Fruit fly (Drosophila melanogaster) whole organism, prepupa: Measurements from ENCODE around the gene CG16852.

ENCODE experiments used
- Blimp-1 ChIP-seq: fragments of 200-800 bp; sonication (Bioruptor generic); optimal IDR thresholded peaks from 3 replicates; lab custom pipeline; 2017; ENCODE audit warnings: missing biosample characterization, missing genetic modification characterization, mild to moderate bottlenecking, moderate library complexity, missing genetic modification reagents
- CG10631 ChIP-seq: fragments of 200-800 bp; sonication (Bioruptor generic); optimal IDR thresholded peaks from 2 replicates; lab custom pipeline; 2016; ENCODE audit warnings: missing biosample characterization, missing genetic modification characterization
- CG1621 ChIP-seq: fragments of 200-800 bp; sonication (Bioruptor generic); optimal IDR thresholded peaks from 3 replicates; lab custom pipeline; 2018; ENCODE audit warnings: missing biosample characterization, mild to moderate bottlenecking, missing genetic modification characterization
- CG9139 ChIP-seq: fragments of 200-800 bp; sonication (Bioruptor generic); optimal IDR thresholded peaks from 3 replicates; lab custom pipeline; 2017; ENCODE audit warnings: missing biosample characterization, mild to moderate bottlenecking, missing genetic modification characterization
- Sox102F ChIP-seq: fragments of 200-800 bp; sonication (Bioruptor generic); optimal IDR thresholded peaks from 2 replicates; lab custom pipeline; 2016; ENCODE audit warnings: missing biosample characterization, mild to moderate bottlenecking, missing genetic modification characterization

DNA sequence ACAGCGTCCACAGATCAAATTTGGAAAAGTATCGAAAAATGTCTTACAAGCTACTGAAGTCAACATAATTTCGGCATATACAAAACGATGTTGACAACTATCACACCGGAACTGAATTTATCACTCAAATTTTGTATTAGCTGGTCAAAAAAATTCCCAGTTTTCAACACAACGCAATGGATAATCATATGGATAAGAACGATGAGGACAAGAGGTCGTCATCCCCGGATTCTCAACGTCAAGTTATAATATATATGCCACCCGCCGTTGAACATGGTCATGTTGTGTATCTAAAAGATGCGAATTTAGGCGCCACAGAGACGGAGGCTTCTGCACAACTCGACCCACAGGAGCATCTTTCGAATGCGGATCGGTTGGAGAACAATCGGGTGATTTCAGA is 1.9 kb downstream of the CG16852 start, which contains the start of gene CG9263:
- no peak for TF ChIP-seq CG1621
- no peak for TF ChIP-seq CG9139 (GFP tag; lab: Kevin White, UChicago)
- no peak for TF ChIP-seq Blimp-1 (GFP tag; lab: Kevin White, UChicago)
- TF ChIP-seq Sox102F (GFP tag; lab: Kevin White, UChicago), result no peak
- no peak for TF ChIP-seq CG10631 (GFP tag; lab: Kevin White, UChicago)
